Worm (Caenorhabditis elegans): ENCODE data around the gene ceh-43.

DNA sequence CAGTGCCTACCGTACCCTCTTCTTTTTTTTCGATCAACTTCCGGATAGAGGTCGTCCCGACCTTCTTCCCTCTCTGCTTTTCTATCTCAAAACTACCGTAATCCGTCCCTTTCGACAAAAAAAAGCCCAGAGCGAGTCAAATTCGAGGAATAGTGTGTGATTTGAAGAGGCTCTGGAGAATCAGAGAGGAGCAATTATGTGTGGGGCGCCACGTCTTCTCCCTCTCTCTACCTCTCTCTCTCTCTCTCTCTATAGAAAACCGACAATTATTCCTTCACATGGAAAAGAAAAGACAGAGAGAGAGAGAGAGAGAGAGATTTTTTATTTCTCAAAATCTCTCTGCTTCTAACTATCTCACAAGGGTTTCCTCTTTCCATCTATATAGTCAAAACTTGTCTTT, 6.8 kb upstream of the ceh-43 start:
- TF ChIP-seq ama-1 (optimal IDR thresholded peaks at IDR 0.05): no peak
- no peak for TF ChIP-seq egl-27 (tag; optimal IDR thresholded peaks at IDR 0.05)

Data from whole organism, L2 larva.